Worm (Caenorhabditis elegans): ENCODE data around the gene B0545.4.

Gene B0545.4

ce11 chrIV:143807-144371 lies 34.7 kb upstream of the B0545.4 start:
- TF ChIP-seq M03D4.4 (tag; optimal IDR thresholded peaks at IDR 0.05) (peak; percentile 96), lsy-2 (tag; optimal IDR thresholded peaks at IDR 0.05) (peak; percentile 61), mls-2 (tag; optimal IDR thresholded peaks at IDR 0.05) (peak; percentile 97), unc-62 (GFP tag; optimal IDR thresholded peaks at IDR 0.05) (peak; percentile 63), elt-3 (tag; optimal IDR thresholded peaks at IDR 0.05) (peak; percentile 34), mab-5 (tag; optimal IDR thresholded peaks at IDR 0.05) (no peak), sptf-1 (tag; optimal IDR thresholded peaks at IDR 0.05) (peak; percentile 98), zip-8 (tag; optimal IDR thresholded peaks at IDR 0.05) (no peak), ceh-43 (GFP tag; optimal IDR thresholded peaks at IDR 0.05) (peak; percentile 94), hlh-1 (tag; optimal IDR thresholded peaks at IDR 0.05) (peak; percentile 81), nhr-2 (tag; optimal IDR thresholded peaks at IDR 0.05) (no peak), mep-1 (tag; optimal IDR thresholded peaks at IDR 0.05) (peak; percentile 56), bed-3 (GFP tag; optimal IDR thresholded peaks at IDR 0.05) (peak; percentile 91), flh-1 (GFP tag; optimal IDR thresholded peaks at IDR 0.05) (peak; percentile 88), elt-1 (tag; optimal IDR thresholded peaks at IDR 0.05; ENCODE audit: borderline replicate concordance, insufficient read depth) (peak; percentile 38), ztf-11 (tag; optimal IDR thresholded peaks at IDR 0.05) (peak; percentile 50), unc-120 (tag; optimal IDR thresholded peaks at IDR 0.05; ENCODE audit: poor library complexity, severe bottlenecking) (peak; percentile 96), sem-2 (GFP tag; optimal IDR thresholded peaks at IDR 0.05) (peak; percentile 92), nhr-76 (tag; optimal IDR thresholded peaks at IDR 0.05) (no peak), nhr-12 (tag; optimal IDR thresholded peaks at IDR 0.05) (peak; percentile 34), lin-32 (GFP tag; optimal IDR thresholded peaks at IDR 0.05) (peak; percentile 92), nhr-237 (tag; optimal IDR thresholded peaks at IDR 0.05) (no peak), ces-1 (GFP tag; optimal IDR thresholded peaks at IDR 0.05) (peak; percentile 55), cnd-1 (tag; optimal IDR thresholded peaks at IDR 0.05) (peak; percentile 97), ceh-83 (GFP tag; optimal IDR thresholded peaks at IDR 0.05) (peak; percentile 98), blmp-1 (tag; optimal IDR thresholded peaks at IDR 0.05) (no peak), ceh-39 (tag; optimal IDR thresholded peaks at IDR 0.05) (peak; percentile 22), drap-1 (GFP tag; optimal IDR thresholded peaks at IDR 0.05) (peak; percentile 96), nhr-28 (tag; optimal IDR thresholded peaks at IDR 0.05) (no peak), unc-39 (tag; optimal IDR thresholded peaks at IDR 0.05) (no peak), ham-2 (GFP tag; optimal IDR thresholded peaks at IDR 0.05) (peak; percentile 93), snpc-4 (tag; optimal IDR thresholded peaks at IDR 0.05) (no peak), tbx-8 (GFP tag; optimal IDR thresholded peaks at IDR 0.05) (peak; percentile 91), lin-13 (tag; optimal IDR thresholded peaks at IDR 0.05) (peak; percentile 76), pha-4 (tag; optimal IDR thresholded peaks at IDR 0.05) (no peak)

- TF ChIP-seq nhr-28 (tag; optimal IDR thresholded peaks at IDR 0.05) (no peak), elt-1 (tag; optimal IDR thresholded peaks at IDR 0.05; ENCODE audit: borderline replicate concordance, insufficient read depth) (no peak), nhr-237 (tag; optimal IDR thresholded peaks at IDR 0.05) (no peak), nhr-76 (tag; optimal IDR thresholded peaks at IDR 0.05) (no peak)
Measured at ce11 chrIV:141022-141421, 31.8 kb upstream of the B0545.4 start.

- TF ChIP-seq unc-62 (GFP tag; optimal IDR thresholded peaks at IDR 0.05) (no peak), sem-2 (GFP tag; optimal IDR thresholded peaks at IDR 0.05) (no peak), ceh-83 (GFP tag; optimal IDR thresholded peaks at IDR 0.05) (no peak), ceh-39 (tag; optimal IDR thresholded peaks at IDR 0.05) (no peak), mep-1 (tag; optimal IDR thresholded peaks at IDR 0.05) (no peak)
Measured at ce11 chrIV:139652-140051, 30.4 kb upstream of the B0545.4 start.

DNA sequence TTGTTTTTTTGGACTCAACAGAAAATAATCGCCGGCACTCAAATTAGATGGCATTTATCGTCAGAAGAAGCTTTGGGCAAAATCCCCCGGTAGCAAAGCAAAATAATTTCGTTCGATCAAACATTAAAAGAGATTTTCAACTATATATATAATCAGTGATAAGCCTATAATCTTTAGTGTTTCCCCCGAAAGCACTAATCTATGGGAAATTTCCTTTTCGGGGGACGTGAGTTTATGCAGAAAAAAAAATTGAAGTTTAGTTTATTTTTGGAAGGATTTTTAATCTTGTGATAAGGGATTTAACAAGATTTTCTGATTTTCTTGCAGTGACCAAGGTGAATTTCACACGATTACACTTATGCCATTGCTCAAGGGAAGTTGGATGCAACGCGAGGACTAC lies 24.8 kb upstream of the B0545.4 start:
- TF ChIP-seq tbx-8 (GFP tag; optimal IDR thresholded peaks at IDR 0.05) (no peak), blmp-1 (tag; optimal IDR thresholded peaks at IDR 0.05) (no peak), sptf-1 (tag; optimal IDR thresholded peaks at IDR 0.05) (no peak), ceh-43 (GFP tag; optimal IDR thresholded peaks at IDR 0.05) (no peak), M03D4.4 (tag; optimal IDR thresholded peaks at IDR 0.05) (no peak), nhr-237 (tag; optimal IDR thresholded peaks at IDR 0.05) (no peak), unc-39 (tag; optimal IDR thresholded peaks at IDR 0.05) (no peak), flh-1 (GFP tag; optimal IDR thresholded peaks at IDR 0.05) (no peak), elt-1 (tag; optimal IDR thresholded peaks at IDR 0.05; ENCODE audit: borderline replicate concordance, insufficient read depth) (no peak), zip-8 (tag; optimal IDR thresholded peaks at IDR 0.05) (no peak), pha-4 (tag; optimal IDR thresholded peaks at IDR 0.05) (no peak), mep-1 (tag; optimal IDR thresholded peaks at IDR 0.05) (no peak), snpc-4 (tag; optimal IDR thresholded peaks at IDR 0.05) (no peak)

Measured in whole organism, mixed stage, embryonic.